Worm (Caenorhabditis elegans) whole organism, midembryonic: ENCODE data around the gene F49C12.3.

ENCODE experiments used
- T22C8.4 ChIP-seq: fragments of 200-800 bp; sonication (Bioruptor generic); IDR thresholded peaks from 2 replicates; pipeline ENCODE4 v1.3.6; 2022; ENCODE audit warnings: missing genetic modification characterization, missing compliant biosample characterization
- cog-1 ChIP-seq: sonication (generic microtip); optimal IDR thresholded peaks from 2 replicates; lab custom pipeline; 2016; ENCODE audit warnings: missing genetic modification characterization, missing compliant biosample characterization
- flt-1 ChIP-seq: fragments of 200-800 bp; sonication (Bioruptor generic); IDR thresholded peaks from 2 replicates; pipeline ENCODE4 v1.3.6; 2022; ENCODE audit warnings: missing genetic modification characterization, missing compliant biosample characterization
- klf-2 ChIP-seq: fragments of 200-800 bp; sonication (Bioruptor generic); conservative IDR thresholded peaks from 2 replicates; pipeline ENCODE4 v1.3.6; 2022; ENCODE audit warnings: missing genetic modification reagents, missing genetic modification characterization, missing compliant biosample characterization
- med-1 ChIP-seq: sonication (generic microtip); optimal IDR thresholded peaks from 2 replicates; lab custom pipeline; 2017; ENCODE audit warnings: missing genetic modification characterization, mild to moderate bottlenecking, missing compliant biosample characterization, antibody characterized with exemption, missing genetic modification reagents; ENCODE audit not compliant: insufficient read depth
- ref-1 ChIP-seq: fragments of 200-800 bp; sonication (Bioruptor generic); conservative IDR thresholded peaks from 2 replicates; pipeline ENCODE4 v1.3.6; 2022; ENCODE audit warnings: missing genetic modification reagents, missing genetic modification characterization, missing compliant biosample characterization
- tab-1 ChIP-seq: fragments of 200-800 bp; sonication (Bioruptor generic); IDR thresholded peaks from 2 replicates; pipeline ENCODE4 v1.3.6; 2022; ENCODE audit warnings: missing genetic modification characterization, missing compliant biosample characterization
- ztf-23 ChIP-seq: fragments of 200-800 bp; sonication (Bioruptor generic); IDR thresholded peaks from 2 replicates; pipeline ENCODE4 v1.3.6; 2022; ENCODE audit warnings: missing genetic modification reagents, missing genetic modification characterization, missing compliant biosample characterization
- ztf-29 ChIP-seq: fragments of 200-800 bp; sonication (Bioruptor generic); IDR thresholded peaks from 2 replicates; pipeline ENCODE4 v1.3.6; 2022; ENCODE audit warnings: missing genetic modification reagents, missing genetic modification characterization, missing compliant biosample characterization

The F49C12.3 gene

DNA sequence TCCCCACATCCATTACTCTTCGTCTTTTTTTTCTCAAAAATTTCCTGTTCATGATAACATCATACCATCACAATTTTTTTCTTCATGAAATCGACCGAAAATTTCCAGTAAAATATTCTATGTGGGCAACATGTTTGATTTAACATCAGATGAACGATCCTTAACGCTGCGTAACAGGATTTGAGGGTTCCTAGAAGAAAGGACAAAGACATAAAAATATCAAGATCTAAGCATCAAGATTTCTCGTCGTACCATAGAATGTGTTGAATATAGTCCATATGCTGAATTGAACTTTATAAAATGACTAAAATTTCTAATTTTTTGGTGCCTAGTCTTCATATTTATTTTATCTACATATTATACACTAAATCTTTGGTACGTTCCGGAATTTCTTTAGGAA, at the start of gene F49C12.3:
Gene F49C12.3, plus strand, starts transcription at position 301 of the 400 bp plus-strand sequence.
- TF ChIP-seq ref-1 (GFP tag; lab: Robert Waterston, UW), result no peak
- no peak for TF ChIP-seq T22C8.4 (GFP tag; lab: Robert Waterston, UW)
- no peak for TF ChIP-seq tab-1 (GFP tag; lab: Robert Waterston, UW)
- TF ChIP-seq klf-2 (GFP tag; lab: Robert Waterston, UW), result no peak
- no peak for TF ChIP-seq ztf-23 (GFP tag; lab: Robert Waterston, UW)
- TF ChIP-seq cog-1 (tag; lab: Kevin White, UChicago), result no peak
- TF ChIP-seq flt-1 (GFP tag; lab: Robert Waterston, UW), result no peak
- no peak for TF ChIP-seq ztf-29 (GFP tag; lab: Robert Waterston, UW)
- no peak for TF ChIP-seq med-1 (GFP tag; lab: Kevin White, UChicago)

DNA sequence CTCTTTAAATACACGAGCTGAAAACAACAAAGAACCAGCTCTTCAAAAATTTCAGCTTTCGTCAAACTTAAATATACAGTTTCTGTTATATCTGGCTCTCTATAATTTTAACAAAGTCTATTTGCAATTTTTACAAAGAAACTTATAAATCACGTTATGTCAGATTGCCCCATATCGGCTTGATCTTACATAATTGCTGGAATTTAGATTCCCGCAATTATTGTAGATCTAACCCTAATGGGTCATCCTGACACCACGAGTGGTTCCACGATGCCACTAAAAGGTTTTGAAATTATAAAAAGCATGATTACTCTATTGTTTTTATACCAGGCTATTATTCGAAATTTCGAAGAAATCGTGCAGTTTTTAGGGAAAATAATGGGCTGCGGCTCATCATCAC, 49.1 kb upstream of the F49C12.3 start, which contains the start of gene Y11D7A.8:
Gene Y11D7A.8, plus strand, starts transcription at position 301 of the 400 bp plus-strand sequence.
- TF ChIP-seq med-1 (GFP tag; lab: Kevin White, UChicago) (no peak), klf-2 (GFP tag; lab: Robert Waterston, UW) (no peak), cog-1 (tag; lab: Kevin White, UChicago) (no peak), ref-1 (GFP tag; lab: Robert Waterston, UW) (no peak), ztf-29 (GFP tag; lab: Robert Waterston, UW) (no peak), ztf-23 (GFP tag; lab: Robert Waterston, UW) (no peak), tab-1 (GFP tag; lab: Robert Waterston, UW) (no peak), T22C8.4 (GFP tag; lab: Robert Waterston, UW) (no peak), flt-1 (GFP tag; lab: Robert Waterston, UW) (no peak)

ce11 chrIV:9256017-9256416, 44.2 kb upstream of the F49C12.3 start, which contains the start of gene Y11D7A.9:
Gene Y11D7A.9 (minus strand): TSS chrIV:9256117.
- TF ChIP-seq ref-1 (GFP tag; lab: Robert Waterston, UW) (no peak), ztf-23 (GFP tag; lab: Robert Waterston, UW) (no peak), tab-1 (GFP tag; lab: Robert Waterston, UW) (no peak), T22C8.4 (GFP tag; lab: Robert Waterston, UW) (no peak), flt-1 (GFP tag; lab: Robert Waterston, UW) (no peak), cog-1 (tag; lab: Kevin White, UChicago) (no peak), med-1 (GFP tag; lab: Kevin White, UChicago) (no peak), klf-2 (GFP tag; lab: Robert Waterston, UW) (no peak), ztf-29 (GFP tag; lab: Robert Waterston, UW) (no peak)

DNA sequence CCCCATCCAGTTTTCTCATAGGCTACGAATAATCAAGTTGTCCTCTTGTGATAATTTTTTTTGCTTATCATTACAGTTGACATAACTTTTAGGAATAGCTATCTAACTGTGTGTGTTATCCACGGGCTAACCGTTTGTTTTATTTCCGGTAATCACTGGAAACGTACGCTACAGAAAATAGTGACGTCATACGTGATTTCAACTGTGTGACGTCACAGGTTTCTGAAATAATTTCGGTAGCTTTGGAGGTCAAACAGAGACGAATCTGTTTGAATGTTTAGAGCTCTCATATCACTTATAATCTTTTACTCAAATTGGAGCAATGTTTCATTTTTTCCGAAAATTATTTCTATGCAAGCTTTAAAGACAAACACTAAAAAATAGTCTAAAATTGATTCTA, 43.4 kb upstream of the F49C12.3 start:
- TF ChIP-seq klf-2 (GFP tag; lab: Robert Waterston, UW) (no peak), flt-1 (GFP tag; lab: Robert Waterston, UW) (no peak), cog-1 (tag; lab: Kevin White, UChicago) (no peak), ztf-29 (GFP tag; lab: Robert Waterston, UW) (no peak), tab-1 (GFP tag; lab: Robert Waterston, UW) (no peak), ref-1 (GFP tag; lab: Robert Waterston, UW) (no peak), T22C8.4 (GFP tag; lab: Robert Waterston, UW) (no peak), med-1 (GFP tag; lab: Kevin White, UChicago) (no peak), ztf-23 (GFP tag; lab: Robert Waterston, UW) (no peak)

DNA sequence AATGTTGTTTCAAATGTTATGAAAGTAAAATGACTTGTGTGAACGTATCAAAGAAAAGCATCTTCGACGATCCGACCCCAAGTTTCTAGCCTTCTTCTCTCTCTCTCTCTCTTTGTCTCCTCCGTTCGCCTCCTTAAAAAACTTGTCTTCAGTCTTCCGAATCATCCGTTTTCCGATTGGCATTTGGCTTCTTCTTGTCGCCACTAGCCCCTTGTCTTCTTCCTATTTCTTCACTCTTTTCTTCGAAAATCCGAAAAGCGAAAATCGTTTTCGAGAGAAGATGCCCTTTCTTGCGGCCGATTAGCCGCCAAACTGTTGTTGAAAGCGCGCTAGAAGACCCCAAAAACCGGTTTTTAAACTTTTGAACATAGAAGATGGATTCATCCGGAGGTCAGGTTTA, 41.7 kb upstream of the F49C12.3 start:
- TF ChIP-seq flt-1 (GFP tag; lab: Robert Waterston, UW) (no peak), T22C8.4 (GFP tag; lab: Robert Waterston, UW) (no peak), klf-2 (GFP tag; lab: Robert Waterston, UW) (no peak), med-1 (GFP tag; lab: Kevin White, UChicago) (no peak), ztf-23 (GFP tag; lab: Robert Waterston, UW) (no peak), cog-1 (tag; lab: Kevin White, UChicago) (no peak), ref-1 (GFP tag; lab: Robert Waterston, UW) (no peak), ztf-29 (GFP tag; lab: Robert Waterston, UW) (no peak), tab-1 (GFP tag; lab: Robert Waterston, UW) (no peak)

DNA sequence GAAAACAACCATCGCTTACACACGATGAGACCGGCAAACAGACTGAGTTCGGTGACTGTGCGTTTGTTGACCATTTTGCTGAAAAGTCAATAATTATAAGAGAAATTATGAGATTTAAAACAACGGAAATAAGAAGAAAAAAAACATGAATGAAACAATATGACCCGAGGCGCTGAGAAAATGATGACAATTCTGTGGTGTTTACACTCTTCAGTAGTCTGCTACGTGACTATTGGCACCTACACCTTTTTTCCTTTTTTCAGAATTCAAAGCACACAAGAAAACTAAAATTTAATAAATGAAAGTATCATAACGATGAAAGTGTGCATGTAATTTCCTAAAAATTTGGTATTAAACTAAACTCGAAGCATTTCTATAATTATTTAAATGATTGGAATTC, 40.5 kb upstream of the F49C12.3 start, which contains the start of gene Y11D7A.10:
Gene Y11D7A.10, minus strand, starts transcription at position 82 of the 400 bp plus-strand sequence.
- TF ChIP-seq T22C8.4 (GFP tag; lab: Robert Waterston, UW) (no peak), tab-1 (GFP tag; lab: Robert Waterston, UW) (no peak), cog-1 (tag; lab: Kevin White, UChicago) (no peak), ztf-29 (GFP tag; lab: Robert Waterston, UW) (no peak), klf-2 (GFP tag; lab: Robert Waterston, UW) (no peak), ztf-23 (GFP tag; lab: Robert Waterston, UW) (no peak), med-1 (GFP tag; lab: Kevin White, UChicago) (no peak), ref-1 (GFP tag; lab: Robert Waterston, UW) (no peak), flt-1 (GFP tag; lab: Robert Waterston, UW) (no peak)

- TF ChIP-seq cog-1 (tag; lab: Kevin White, UChicago), result no peak
- TF ChIP-seq T22C8.4 (GFP tag; lab: Robert Waterston, UW), result no peak
- TF ChIP-seq ztf-23 (GFP tag; lab: Robert Waterston, UW), result no peak
- TF ChIP-seq ztf-29 (GFP tag; lab: Robert Waterston, UW), result no peak
- TF ChIP-seq ref-1 (GFP tag; lab: Robert Waterston, UW), result no peak
These were observed 39.9 kb upstream of the F49C12.3 start for ce11 chrIV:9260334-9260733.

DNA sequence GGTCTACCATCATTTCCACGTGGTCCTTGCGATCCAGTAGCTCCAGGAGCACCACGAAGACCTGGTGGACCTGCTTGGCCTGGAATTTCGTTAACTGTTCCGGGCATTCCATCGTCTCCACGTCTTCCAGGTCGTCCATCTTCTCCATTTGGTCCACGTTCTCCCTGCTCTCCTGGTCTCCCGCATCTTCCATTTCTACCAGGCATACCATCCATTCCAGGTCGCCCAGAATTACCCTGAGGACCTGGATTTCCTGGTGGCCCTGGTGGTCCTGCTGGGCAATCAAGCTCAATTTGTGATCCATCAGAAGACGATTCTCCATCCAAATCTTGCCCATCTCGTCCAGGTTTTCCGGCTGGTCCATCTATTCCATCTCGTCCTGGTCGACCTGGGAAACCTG, 39.4 kb upstream of the F49C12.3 start:
- no peak for TF ChIP-seq ztf-29 (GFP tag; lab: Robert Waterston, UW)
- TF ChIP-seq ztf-23 (GFP tag; lab: Robert Waterston, UW), result no peak
- no peak for TF ChIP-seq klf-2 (GFP tag; lab: Robert Waterston, UW)
- TF ChIP-seq flt-1 (GFP tag; lab: Robert Waterston, UW), result no peak
- no peak for TF ChIP-seq tab-1 (GFP tag; lab: Robert Waterston, UW)
- no peak for TF ChIP-seq cog-1 (tag; lab: Kevin White, UChicago)
- TF ChIP-seq med-1 (GFP tag; lab: Kevin White, UChicago), result no peak
- TF ChIP-seq T22C8.4 (GFP tag; lab: Robert Waterston, UW), result no peak
- TF ChIP-seq ref-1 (GFP tag; lab: Robert Waterston, UW), result no peak
